Worm (Caenorhabditis elegans): ENCODE data around the gene R02F2.10.

ce11 chrIII:5498973-5499372 lies 20.9 kb downstream of the R02F2.10 start, which contains the start of gene R02F2.9:
- no peak for TF ChIP-seq F23B12.7 (tag; optimal IDR thresholded peaks at IDR 0.05; ENCODE audit: insufficient read depth)
- no peak for TF ChIP-seq hmg-1.2 (GFP tag; IDR thresholded peaks at IDR 0.05)
- TF ChIP-seq madf-10 (tag; optimal IDR thresholded peaks at IDR 0.05) = no peak
- no peak for TF ChIP-seq B0035.1 (tag; optimal IDR thresholded peaks at IDR 0.05)
- TF ChIP-seq ama-1 (optimal IDR thresholded peaks at IDR 0.05) = no peak
- no peak for TF ChIP-seq ama-1 (GFP tag; optimal IDR thresholded peaks at IDR 0.05)
- peak; percentile 35 for TF ChIP-seq dpl-1 (GFP tag; optimal IDR thresholded peaks at IDR 0.05)
- TF ChIP-seq die-1 (tag; optimal IDR thresholded peaks at IDR 0.05) = no peak

All from whole organism, young adult.